Fruit fly (Drosophila melanogaster) Kc167 (cell line): ENCODE results near the gene CG34238.

Source experiments
- h ChIP-seq: fragments of >200 bp; optimal IDR thresholded peaks from 3 replicates; lab custom pipeline; 2018; ENCODE audit warnings: missing external identifiers
- psq ChIP-seq: fragments of >200 bp; optimal IDR thresholded peaks from 2 replicates; lab custom pipeline; 2017; ENCODE audit warnings: missing external identifiers

DNA sequence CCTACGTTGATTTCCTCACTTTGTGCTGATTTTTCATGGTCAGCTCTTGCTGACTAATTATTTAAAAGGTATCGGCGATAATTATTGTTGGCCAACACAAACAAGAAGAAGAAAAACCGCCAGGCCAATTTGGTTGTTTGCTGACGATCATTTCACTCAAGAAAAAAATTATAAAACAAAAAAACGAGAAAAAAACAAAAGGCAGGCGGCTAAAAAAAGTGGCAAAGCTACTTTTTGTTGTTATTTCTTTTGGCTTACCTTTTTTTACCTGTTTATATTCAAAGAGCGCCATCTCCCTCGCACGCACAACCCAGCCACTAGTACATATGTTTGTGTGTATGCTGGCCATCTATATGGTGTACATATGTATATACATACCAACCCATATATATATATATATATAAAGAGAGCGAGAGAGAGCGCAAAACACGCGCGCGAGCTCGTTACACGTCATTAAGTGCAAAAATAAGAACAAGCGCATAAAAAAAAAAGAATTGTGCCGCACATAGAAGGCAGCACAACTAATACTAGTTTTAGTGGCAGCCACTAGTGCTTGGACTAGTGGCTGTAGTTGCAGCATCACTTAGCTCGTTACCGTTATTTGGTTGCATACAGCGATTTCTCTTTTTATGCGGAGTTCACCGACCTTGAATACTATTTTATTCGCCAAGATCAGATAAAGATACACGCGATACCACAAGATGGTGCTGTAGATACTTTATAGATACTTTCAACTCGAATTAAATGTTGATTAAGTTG, 49.5 kb downstream of the CG34238 start:
- TF ChIP-seq psq (lab: Kevin White, UChicago) (no peak), h (lab: Kevin White, UChicago) (no peak)
